Fruit fly (Drosophila melanogaster): ENCODE data around the gene CG33080.

The CG33080 gene

DNA sequence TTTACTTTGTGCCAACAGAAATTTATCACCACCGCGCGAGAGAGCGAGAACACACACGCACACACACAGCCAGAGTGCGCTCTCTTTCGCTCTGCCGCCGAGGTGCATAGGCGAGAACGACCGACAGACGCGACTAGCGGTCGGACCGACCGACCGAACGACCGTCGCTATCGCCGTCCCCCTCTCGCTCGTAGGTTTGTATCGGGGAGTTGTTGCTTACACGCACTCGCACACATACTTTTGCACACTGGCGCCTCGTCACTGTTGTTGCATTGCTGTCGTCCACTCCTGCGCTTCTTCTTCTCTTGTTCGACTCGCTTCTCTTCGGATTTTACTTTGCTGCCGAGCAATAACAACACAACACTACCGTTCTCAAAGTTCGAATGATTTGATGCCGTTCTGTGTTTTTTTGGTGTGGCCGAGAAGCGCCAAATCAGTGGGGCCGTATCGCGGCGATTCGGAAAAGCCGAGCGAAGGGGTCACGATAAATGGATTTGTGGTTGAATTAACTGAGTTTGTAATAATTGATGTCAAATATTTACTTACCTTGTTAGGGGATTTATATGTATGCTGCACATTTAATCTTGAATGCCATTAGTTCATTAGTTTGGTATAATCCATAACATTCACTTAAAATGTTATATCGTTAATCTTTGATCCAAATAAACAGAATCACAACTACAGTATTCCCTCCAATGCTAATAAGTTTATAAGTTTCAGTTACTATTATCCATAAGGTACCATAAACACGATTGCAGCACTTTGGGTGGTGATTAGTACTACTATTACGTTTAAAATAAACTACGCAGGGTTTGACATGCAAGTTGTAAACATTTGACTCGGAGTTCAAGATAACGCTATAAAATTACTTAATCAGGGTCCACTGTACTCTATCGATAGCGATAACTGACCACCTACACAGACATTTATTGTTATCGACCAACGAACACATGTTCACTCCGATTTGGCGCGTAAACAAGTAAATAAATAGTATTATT lies 29.6 kb upstream of the CG33080 start, which contains the start of the genes IntS6 and Rtel1 (continued):
- TF ChIP-seq Bdp1 (GFP tag; optimal IDR thresholded peaks at IDR 0.05) (peak; percentile 75), row (GFP tag; IDR thresholded peaks at IDR 0.05) (peak; percentile 98), phol (tag; optimal IDR thresholded peaks at IDR 0.05) (peak; percentile 89), CG16779 (GFP tag; IDR thresholded peaks at IDR 0.05) (peak; percentile 81), Dref (GFP tag; IDR thresholded peaks at IDR 0.05) (peak; percentile 62), CG8924 (tag; optimal IDR thresholded peaks at IDR 0.05) (peak; percentile 91), Sox100B (GFP tag; optimal IDR thresholded peaks at IDR 0.05) (peak; percentile 82), ara (GFP tag; IDR thresholded peaks at IDR 0.05) (peak; percentile 72), dati (GFP tag; IDR thresholded peaks at IDR 0.05) (peak; percentile 77), chif (GFP tag; optimal IDR thresholded peaks at IDR 0.05) (peak; percentile 87 to 93), CG15696 (tag; optimal IDR thresholded peaks at IDR 0.05) (peak; percentile 86), odd (GFP tag; optimal IDR thresholded peaks at IDR 0.05) (peak; percentile 75), CG18476 (GFP tag; optimal IDR thresholded peaks at IDR 0.05) (peak; percentile 87), CG3838 (GFP tag; optimal IDR thresholded peaks at IDR 0.05) (peak; percentile 79), esg (GFP tag; conservative IDR thresholded peaks at IDR 0.05) (peak; percentile 89), wek (GFP tag; optimal IDR thresholded peaks at IDR 0.05) (peak; percentile 71), cg (GFP tag; optimal IDR thresholded peaks at IDR 0.05) (peak; percentile 98), MBD-R2 (GFP tag; IDR thresholded peaks at IDR 0.05) (peak; percentile 79), mld (GFP tag; IDR thresholded peaks at IDR 0.05; ENCODE audit: partially characterized antibody) (no peak), CG15011 (GFP tag; optimal IDR thresholded peaks at IDR 0.05) (peak; percentile 71), CG15601 (tag; optimal IDR thresholded peaks at IDR 0.05) (peak; percentile 83), Poxn (GFP tag; IDR thresholded peaks at IDR 0.05) (peak; percentile 82), cad (GFP tag; optimal IDR thresholded peaks at IDR 0.05) (no peak), B-H2 (GFP tag; optimal IDR thresholded peaks at IDR 0.05) (peak; percentile 93), H2.0 (GFP tag; IDR thresholded peaks at IDR 0.05) (peak; percentile 87), chn (GFP tag; optimal IDR thresholded peaks at IDR 0.05) (peak; percentile 87), CG18764 (GFP tag; optimal IDR thresholded peaks at IDR 0.05) (peak; percentile 84), Dad (GFP tag; optimal IDR thresholded peaks at IDR 0.05) (peak; percentile 78), CG14710 (tag; optimal IDR thresholded peaks at IDR 0.05) (peak; percentile 85), pros (GFP tag; optimal IDR thresholded peaks at IDR 0.05) (peak; percentile 29), Six4 (GFP tag; optimal IDR thresholded peaks at IDR 0.05) (peak; percentile 80), yki (optimal IDR thresholded peaks at IDR 0.05) (no peak), Nf-YC (tag; optimal IDR thresholded peaks at IDR 0.05) (peak; percentile 79), psq (GFP tag; optimal IDR thresholded peaks at IDR 0.05) (peak; percentile 54), mam (GFP tag; optimal IDR thresholded peaks at IDR 0.05) (peak; percentile 96), Ets97D (GFP tag; optimal IDR thresholded peaks at IDR 0.05) (peak; percentile 73), ash1 (GFP tag; optimal IDR thresholded peaks at IDR 0.05) (peak; percentile 14), Sox102F (GFP tag; optimal IDR thresholded peaks at IDR 0.05) (peak; percentile 84), CG17385 (GFP tag; optimal IDR thresholded peaks at IDR 0.05) (peak; percentile 95), repo (GFP tag; optimal IDR thresholded peaks at IDR 0.05) (peak; percentile 80), tna (GFP tag; IDR thresholded peaks at IDR 0.05; ENCODE audit: partially characterized antibody) (no peak), ranshi (GFP tag; IDR thresholded peaks at IDR 0.05) (peak; percentile 90), Side (GFP tag; optimal IDR thresholded peaks at IDR 0.05) (peak; percentile 88), zen (tag; optimal IDR thresholded peaks at IDR 0.05) (peak; percentile 87), Bgb (GFP tag; IDR thresholded peaks at IDR 0.05; ENCODE audit: partially characterized antibody) (peak; percentile 44; the same call in 1 of the 2 replicates), jigr1 (GFP tag; IDR thresholded peaks at IDR 0.05) (peak; percentile 80; the same call in 2 of the 3 replicates), sug (tag; optimal IDR thresholded peaks at IDR 0.05) (peak; percentile 91), pnt (GFP tag; optimal IDR thresholded peaks at IDR 0.05) (peak; percentile 92), rib (GFP tag; IDR thresholded peaks at IDR 0.05) (peak; percentile 84)

Data from whole organism, embryonic.